Worm (Caenorhabditis elegans) whole organism, L3 larva: ENCODE results near the gene F22F7.2.

Source experiments
- mdl-1 ChIP-seq: fragments of 150-350 bp; optimal IDR thresholded peaks from 2 replicates; lab custom pipeline; 2014; ENCODE audit warnings: missing biosample characterization, missing genetic modification characterization
- pha-4 ChIP-seq: fragments of 150-350 bp; optimal IDR thresholded peaks from 2 replicates; lab custom pipeline; 2014; ENCODE audit warnings: missing biosample characterization, missing genetic modification reagents, missing genetic modification characterization
- skn-1 ChIP-seq: fragments of 150-350 bp; optimal IDR thresholded peaks from 2 replicates; lab custom pipeline; 2014; ENCODE audit warnings: missing biosample characterization, missing genetic modification characterization
- ztf-4 ChIP-seq: fragments of 150-350 bp; optimal IDR thresholded peaks from 2 replicates; lab custom pipeline; 2014; ENCODE audit warnings: missing biosample characterization, missing genetic modification characterization

DNA sequence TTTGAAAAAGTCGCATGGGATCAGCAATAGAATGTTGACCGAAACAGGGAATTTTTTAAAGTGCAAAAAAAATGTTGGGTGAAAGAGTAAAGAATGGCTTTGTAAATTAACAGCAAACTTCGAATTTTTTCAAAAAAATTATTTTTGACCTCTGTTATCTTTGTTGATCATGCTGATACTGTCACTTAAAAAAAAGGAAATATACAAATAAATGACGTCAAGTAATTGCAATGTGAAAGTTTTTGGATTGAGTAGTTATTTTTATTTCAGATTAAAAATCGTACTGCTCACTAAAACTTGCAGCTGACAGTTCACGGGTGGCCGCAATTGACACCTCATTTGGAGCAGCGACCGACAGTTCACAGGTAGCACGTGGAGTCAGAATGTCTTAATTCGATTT, 28.3 kb downstream of the F22F7.2 start, which contains the start of gene C45H4.13:
- TF ChIP-seq pha-4: no peak
- no peak for TF ChIP-seq ztf-4 (tag; lab: Kevin White, UChicago)
- TF ChIP-seq skn-1 (tag; lab: Kevin White, UChicago): no peak
- TF ChIP-seq mdl-1 (tag; lab: Kevin White, UChicago): no peak
